Worm (Caenorhabditis elegans) whole organism, L4 larva: ENCODE results near the gene clec-208.

ENCODE experiments used
- F37D6.2 ChIP-seq: sonication (generic microtip); optimal IDR thresholded peaks from 2 replicates; lab custom pipeline; 2016; ENCODE audit warnings: mild to moderate bottlenecking, missing genetic modification characterization, missing compliant biosample characterization
- T20F7.1 ChIP-seq: fragments of 200-800 bp; sonication (Bioruptor generic); optimal IDR thresholded peaks from 2 replicates; lab custom pipeline; 2018; ENCODE audit warnings: mild to moderate bottlenecking, missing genetic modification characterization, missing compliant biosample characterization
- Y75B8A.6 ChIP-seq: fragments of 200-800 bp; sonication (Bioruptor generic); IDR thresholded peaks from 2 replicates; pipeline ENCODE4 v1.3.6; 2022; ENCODE audit warnings: missing genetic modification reagents, missing genetic modification characterization, missing compliant biosample characterization
- aha-1 ChIP-seq: fragments of 150-350 bp; peaks from one replicate; lab custom pipeline; 2014; ENCODE audit warnings: missing biosample characterization, missing genetic modification characterization
- arid-1 ChIP-seq: fragments of 200-800 bp; sonication (Bioruptor generic); conservative IDR thresholded peaks from 2 replicates; pipeline ENCODE4 v1.3.6; 2022; ENCODE audit warnings: missing genetic modification reagents, missing genetic modification characterization, missing compliant biosample characterization
- attf-4 ChIP-seq: sonication (generic microtip); optimal IDR thresholded peaks from 3 replicates; lab custom pipeline; 2017; ENCODE audit warnings: missing biosample characterization, missing genetic modification characterization
- daf-19 ChIP-seq: fragments of 200-800 bp; sonication (Bioruptor generic); conservative IDR thresholded peaks from 2 replicates; pipeline ENCODE4 v1.3.6; 2022; ENCODE audit warnings: missing genetic modification characterization, missing compliant biosample characterization
- dmd-6 ChIP-seq: fragments of 200-800 bp; sonication (Bioruptor generic); IDR thresholded peaks from 2 replicates; pipeline ENCODE4 v1.3.6; 2022; ENCODE audit warnings: missing genetic modification reagents, missing genetic modification characterization, missing compliant biosample characterization
- hlh-11 ChIP-seq: fragments of 200-800 bp; sonication (Bioruptor generic); optimal IDR thresholded peaks from 2 replicates; lab custom pipeline; 2018; ENCODE audit warnings: mild to moderate bottlenecking, missing genetic modification characterization, missing compliant biosample characterization
- hlh-30 ChIP-seq: sonication (generic microtip); optimal IDR thresholded peaks from 2 replicates; lab custom pipeline; 2017; ENCODE audit warnings: antibody characterized with exemption, mild to moderate bottlenecking, missing genetic modification characterization, missing compliant biosample characterization; ENCODE audit not compliant: insufficient read depth
- hmg-1.1 ChIP-seq: fragments of 200-800 bp; sonication (Bioruptor generic); IDR thresholded peaks from 2 replicates; pipeline ENCODE4 v1.3.6; 2022; ENCODE audit warnings: missing genetic modification reagents, missing genetic modification characterization, missing compliant biosample characterization
- lim-7 ChIP-seq: fragments of 200-800 bp; sonication (Bioruptor generic); IDR thresholded peaks from 2 replicates; pipeline ENCODE4 v1.3.6; 2022; ENCODE audit warnings: missing genetic modification characterization, missing compliant biosample characterization
- lin-29 ChIP-seq: fragments of 200-800 bp; sonication (Bioruptor generic); IDR thresholded peaks from 2 replicates; pipeline ENCODE4 v1.3.6; 2022; ENCODE audit warnings: missing genetic modification reagents, missing genetic modification characterization, missing compliant biosample characterization
- lir-3 ChIP-seq: sonication (generic microtip); optimal IDR thresholded peaks from 2 replicates; lab custom pipeline; 2016; ENCODE audit warnings: mild to moderate bottlenecking, missing genetic modification characterization, missing compliant biosample characterization
- mxl-3 ChIP-seq: fragments of 200-800 bp; sonication (Bioruptor generic); optimal IDR thresholded peaks from 2 replicates; lab custom pipeline; 2018; ENCODE audit warnings: mild to moderate bottlenecking, missing genetic modification characterization, missing compliant biosample characterization
- nhr-11 ChIP-seq: fragments of 150-350 bp; optimal IDR thresholded peaks from 2 replicates; lab custom pipeline; 2014; ENCODE audit warnings: missing biosample characterization, missing genetic modification characterization
- nhr-111 ChIP-seq: fragments of 200-800 bp; sonication (Bioruptor generic); optimal IDR thresholded peaks from 2 replicates; lab custom pipeline; 2018; ENCODE audit warnings: mild to moderate bottlenecking, missing genetic modification characterization, missing compliant biosample characterization
- nhr-28 ChIP-seq: fragments of 150-350 bp; optimal IDR thresholded peaks from 2 replicates; lab custom pipeline; 2014; ENCODE audit warnings: missing biosample characterization, missing genetic modification characterization
- nhr-6 ChIP-seq: fragments of 150-350 bp; optimal IDR thresholded peaks from 2 replicates; lab custom pipeline; 2014; ENCODE audit warnings: missing biosample characterization, missing genetic modification characterization
- pha-4 ChIP-seq, 2 experiments: fragments of 150-350 bp in 1 of 2; fragments of 200-800 bp in 1 of 2; sonication (Bioruptor generic) in 1 of 2; IDR thresholded peaks in 1 of 2; optimal IDR thresholded peaks in 1 of 2; 2 replicates each; pipeline versions ENCODE4 v1.3.6 to Lab custom; 2014 to 2022; ENCODE audit warnings: missing genetic modification characterization in 2 of 2, missing genetic modification reagents in 2 of 2, missing biosample characterization in 1 of 2, missing compliant biosample characterization in 1 of 2
- pqm-1 ChIP-seq: sonication (generic microtip); optimal IDR thresholded peaks from 2 replicates; lab custom pipeline; 2017; ENCODE audit warnings: missing biosample characterization, missing genetic modification characterization
- set-16 ChIP-seq: fragments of 200-800 bp; sonication (Bioruptor generic); IDR thresholded peaks from 2 replicates; pipeline ENCODE4 v1.3.6; 2022; ENCODE audit warnings: missing genetic modification reagents, missing genetic modification characterization, missing compliant biosample characterization
- snpc-1.2 ChIP-seq: fragments of 200-800 bp; sonication (Bioruptor generic); IDR thresholded peaks from 2 replicates; pipeline ENCODE4 v1.3.6; 2022; ENCODE audit warnings: missing genetic modification reagents, missing genetic modification characterization, missing compliant biosample characterization
- spr-1 ChIP-seq: sonication (generic microtip); optimal IDR thresholded peaks from 2 replicates; lab custom pipeline; 2016; ENCODE audit warnings: mild to moderate bottlenecking, missing genetic modification characterization, missing compliant biosample characterization
- spr-3 ChIP-seq: fragments of 200-800 bp; sonication (Bioruptor generic); optimal IDR thresholded peaks from 2 replicates; lab custom pipeline; 2018; ENCODE audit warnings: mild to moderate bottlenecking, missing genetic modification characterization, missing compliant biosample characterization
- tra-1 ChIP-seq: fragments of 200-800 bp; sonication (Bioruptor generic); IDR thresholded peaks from 2 replicates; pipeline ENCODE4 v1.3.6; 2022; ENCODE audit warnings: missing genetic modification reagents, missing genetic modification characterization, missing compliant biosample characterization
- unc-130 ChIP-seq: sonication (generic microtip); optimal IDR thresholded peaks from 2 replicates; lab custom pipeline; 2016; ENCODE audit warnings: missing genetic modification reagents, missing genetic modification characterization, missing compliant biosample characterization
- zag-1 ChIP-seq: fragments of 150-350 bp; optimal IDR thresholded peaks from 2 replicates; lab custom pipeline; 2014; ENCODE audit warnings: missing biosample characterization, missing genetic modification characterization

clec-208 gene

ce11 chrV:2068728-2069443 lies 28.9 kb upstream of the clec-208 start (continued):
- no peak for TF ChIP-seq T20F7.1 (GFP tag; lab: Kevin White, UChicago)

ce11 chrV:2072807-2073206 lies 24.9 kb upstream of the clec-208 start, which contains the start of gene Y40B10A.9:
Gene Y40B10A.9 (minus strand): TSS chrV:2072907.
- TF ChIP-seq pqm-1 (no peak), dmd-6 (GFP tag; lab: Robert Waterston, UW) (no peak), lim-7 (no peak), lin-29 (no peak), lir-3 (tag; lab: Kevin White, UChicago) (no peak), zag-1 (tag; lab: Kevin White, UChicago) (no peak), daf-19 (GFP tag; lab: Robert Waterston, UW) (no peak), aha-1 (no peak), attf-4 (no peak), Y75B8A.6 (no peak)

DNA sequence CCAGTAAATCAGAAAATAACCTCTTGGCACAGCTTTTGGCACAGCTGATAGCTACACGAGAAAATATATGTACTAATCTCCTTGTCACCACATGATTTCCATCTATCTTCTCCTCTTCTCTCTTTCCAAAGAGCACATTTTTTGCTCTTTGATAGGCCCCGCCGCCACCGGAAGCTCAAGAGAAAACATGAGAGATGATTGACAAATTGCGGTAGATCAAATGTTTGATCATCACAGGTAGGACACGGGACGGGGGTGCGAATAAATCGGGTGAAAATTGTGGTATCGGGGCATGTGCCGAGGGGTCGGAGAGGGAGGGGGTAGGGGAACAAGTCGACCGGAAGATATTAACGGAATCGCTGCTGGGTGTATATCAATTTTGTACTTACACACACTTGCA lies 21.7 kb upstream of the clec-208 start:
- TF ChIP-seq mxl-3 (GFP tag; lab: Kevin White, UChicago) (peak; percentile 32), nhr-111 (GFP tag; lab: Kevin White, UChicago) (no peak), dmd-6 (GFP tag; lab: Robert Waterston, UW) (peak; percentile 20; the same call in 1 of the 2 replicates), hlh-30 (tag; lab: Kevin White, UChicago) (peak; percentile 54), tra-1 (GFP tag; lab: Robert Waterston, UW) (no peak), hlh-11 (tag; lab: Kevin White, UChicago) (peak; percentile 73), nhr-11 (tag; lab: Kevin White, UChicago) (peak; percentile 43), attf-4 (no peak), lin-29 (no peak)

DNA sequence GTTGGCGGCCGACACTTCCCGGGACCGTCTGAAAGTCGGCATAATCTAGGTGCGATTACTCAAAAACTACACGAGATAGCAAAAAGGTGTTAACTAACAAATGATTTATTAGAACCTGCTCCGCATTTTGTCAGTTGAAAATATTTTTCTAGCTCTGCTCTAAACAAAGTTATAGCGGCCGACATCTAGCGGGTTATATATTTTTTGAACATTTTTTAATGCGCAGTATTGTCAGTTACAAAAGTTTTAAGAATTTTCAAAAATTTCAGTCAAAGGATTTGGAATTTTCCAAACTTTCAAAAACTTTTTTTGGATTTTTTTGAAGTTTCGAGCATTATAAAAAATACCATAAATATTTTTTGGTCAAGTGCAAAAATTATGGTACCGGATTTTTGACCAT lies 16.5 kb upstream of the clec-208 start:
- TF ChIP-seq aha-1: peak; percentile 68
- no peak for TF ChIP-seq spr-1 (tag; lab: Kevin White, UChicago)
- TF ChIP-seq hmg-1.1 (GFP tag; lab: Robert Waterston, UW): no peak

- TF ChIP-seq nhr-6 (tag; lab: Kevin White, UChicago) (no peak), arid-1 (no peak), spr-3 (no peak), F37D6.2 (tag; lab: Kevin White, UChicago) (no peak), nhr-111 (GFP tag; lab: Kevin White, UChicago) (no peak), unc-130 (GFP tag; lab: Kevin White, UChicago) (no peak), nhr-28 (tag; lab: Kevin White, UChicago) (no peak), daf-19 (GFP tag; lab: Robert Waterston, UW) (no peak), tra-1 (GFP tag; lab: Robert Waterston, UW) (no peak)
- TF ChIP-seq, all 104 proteins: peak for 0
These were observed 15.9 kb upstream of the clec-208 start for ce11 chrV:2081894-2082293.

DNA sequence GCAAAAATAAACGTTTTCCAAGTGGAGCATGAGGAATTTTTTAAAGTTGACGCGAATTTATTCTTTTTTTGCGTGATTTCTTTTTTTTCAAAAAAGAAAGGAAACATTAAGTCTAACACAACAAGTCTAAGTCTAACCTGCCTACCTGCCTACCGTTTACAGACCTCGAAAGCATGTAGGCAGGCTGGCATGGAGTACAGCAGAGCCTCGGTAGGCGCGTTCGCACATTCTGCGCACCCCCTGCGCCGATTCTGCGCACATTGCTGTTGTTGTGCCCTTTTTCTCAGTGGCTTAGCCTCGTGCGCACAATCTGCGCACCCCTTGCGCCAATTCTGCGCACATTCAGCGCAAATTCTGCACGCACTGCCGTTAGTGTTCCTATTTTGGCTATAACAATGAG lies 13.9 kb upstream of the clec-208 start:
- TF ChIP-seq aha-1: peak; percentile 93
- TF ChIP-seq set-16 (GFP tag; lab: Robert Waterston, UW): peak; percentile 48; the same call in 1 of the 2 replicates
- no peak for TF ChIP-seq pha-4 (GFP tag; IDR thresholded peaks at IDR 0.05; lab: Robert Waterston, UW)
- TF ChIP-seq pha-4 (tag; optimal IDR thresholded peaks at IDR 0.05; lab: Kevin White, UChicago): no peak
- TF ChIP-seq snpc-1.2 (GFP tag; lab: Robert Waterston, UW): no peak
- TF ChIP-seq, all 104 proteins: peak for 2
